Worm (Caenorhabditis elegans): ENCODE data around the gene K09C8.7.

The K09C8.7 gene

ce11 chrX:10990855-10991176 is 39.6 kb upstream of the K09C8.7 start (continued):
- TF ChIP-seq snpc-4 (GFP tag; optimal IDR thresholded peaks at IDR 0.05): no peak
- TF ChIP-seq snpc-4 (tag; optimal IDR thresholded peaks at IDR 0.05): no peak
- TF ChIP-seq ceh-27 (GFP tag; optimal IDR thresholded peaks at IDR 0.05): no peak
- no peak for TF ChIP-seq somi-1 (GFP tag; optimal IDR thresholded peaks at IDR 0.05)
- TF ChIP-seq chd-7 (tag; optimal IDR thresholded peaks at IDR 0.05): no peak

DNA sequence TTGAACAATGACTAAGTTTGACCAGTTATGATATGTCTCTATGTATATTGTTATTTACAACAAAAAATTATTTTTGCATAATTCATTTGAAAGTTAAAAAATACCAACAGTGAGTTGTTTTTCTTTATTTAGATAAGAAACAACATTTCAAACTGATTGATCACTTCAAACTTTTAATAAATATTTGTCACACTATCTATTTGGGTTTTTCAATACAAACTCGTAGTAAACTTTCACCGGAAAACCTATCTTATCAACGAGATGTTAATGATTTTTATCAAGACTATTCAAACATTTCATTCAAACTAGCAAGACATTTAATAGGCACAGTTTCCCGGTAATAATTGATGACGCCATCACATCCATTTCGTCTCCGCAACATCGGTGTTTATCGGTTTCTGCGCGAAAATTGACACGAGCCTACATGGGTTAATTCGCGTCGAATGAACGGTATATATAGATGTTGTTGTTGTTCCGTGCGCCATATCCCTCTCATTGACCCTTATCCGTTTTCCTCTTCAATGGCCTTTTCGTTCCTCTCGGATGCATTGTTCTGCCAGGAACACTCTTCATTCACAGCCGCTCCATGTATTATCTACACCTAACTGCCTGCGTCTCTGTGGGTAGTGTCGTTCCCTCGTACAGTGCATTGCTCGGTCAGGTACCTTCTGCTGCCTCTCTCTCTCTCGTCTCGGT is 39.1 kb upstream of the K09C8.7 start:
- TF ChIP-seq nhr-80 (tag; optimal IDR thresholded peaks at IDR 0.05): peak; percentile 47
- TF ChIP-seq ekl-4 (GFP tag; IDR thresholded peaks at IDR 0.05): 0 out of 2 replicates have a peak, but pooled peaks have one; percentile 39
- TF ChIP-seq snpc-4 (GFP tag; optimal IDR thresholded peaks at IDR 0.05): no peak
- TF ChIP-seq snpc-4 (tag; optimal IDR thresholded peaks at IDR 0.05): no peak
- no peak for TF ChIP-seq nhr-27 (tag; optimal IDR thresholded peaks at IDR 0.05)
- no peak for TF ChIP-seq lin-26 (GFP tag; IDR thresholded peaks at IDR 0.05)
- no peak for TF ChIP-seq atf-7 (tag; optimal IDR thresholded peaks at IDR 0.05)

DNA sequence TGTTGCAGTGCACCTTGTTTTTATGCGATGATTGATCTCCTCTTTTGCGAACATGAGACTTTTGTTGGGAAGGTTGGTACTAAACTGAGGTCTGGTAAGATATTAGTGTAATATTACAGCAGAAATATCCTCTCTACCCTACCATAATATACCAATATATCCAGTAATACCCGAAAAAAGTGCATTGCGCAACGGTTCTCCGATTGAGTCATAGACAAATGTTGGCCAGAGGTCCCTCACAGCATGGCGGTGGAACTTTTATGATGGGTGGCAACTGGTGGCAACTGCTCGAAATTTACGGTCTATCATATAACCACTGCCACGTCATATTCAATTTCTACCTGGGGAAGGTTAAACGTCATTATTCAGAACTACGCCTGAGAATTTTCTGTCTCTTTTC is 38.1 kb upstream of the K09C8.7 start:
- no peak for TF ChIP-seq B0035.1 (tag; optimal IDR thresholded peaks at IDR 0.05)
- TF ChIP-seq Y53F4B.3 (GFP tag; IDR thresholded peaks at IDR 0.05): no peak
- no peak for TF ChIP-seq nhr-27 (tag; optimal IDR thresholded peaks at IDR 0.05)
- TF ChIP-seq ztf-18 (tag; optimal IDR thresholded peaks at IDR 0.05): no peak
- TF ChIP-seq ztf-3 (GFP tag; optimal IDR thresholded peaks at IDR 0.05): no peak
- TF ChIP-seq F39B2.1 (GFP tag; IDR thresholded peaks at IDR 0.05): no peak
- TF ChIP-seq ztf-25 (GFP tag; IDR thresholded peaks at IDR 0.05): no peak
- TF ChIP-seq C17E4.6 (GFP tag; IDR thresholded peaks at IDR 0.05): no peak
- TF ChIP-seq snpc-3.4 (tag; optimal IDR thresholded peaks at IDR 0.05): no peak
- TF ChIP-seq dpl-1 (GFP tag; optimal IDR thresholded peaks at IDR 0.05): no peak
- TF ChIP-seq F23B12.7 (tag; optimal IDR thresholded peaks at IDR 0.05; ENCODE audit: insufficient read depth): no peak
- TF ChIP-seq repo-1 (tag; optimal IDR thresholded peaks at IDR 0.05): no peak
- TF ChIP-seq ama-1 (optimal IDR thresholded peaks at IDR 0.05): no peak
- no peak for TF ChIP-seq ama-1 (GFP tag; optimal IDR thresholded peaks at IDR 0.05)
- TF ChIP-seq lin-54 (GFP tag; optimal IDR thresholded peaks at IDR 0.05): no peak
- no peak for TF ChIP-seq F55B11.4 (tag; optimal IDR thresholded peaks at IDR 0.05; ENCODE audit: borderline replicate concordance, insufficient read depth)
- no peak for TF ChIP-seq bed-2 (GFP tag; IDR thresholded peaks at IDR 0.05)
- TF ChIP-seq sptf-2 (GFP tag; optimal IDR thresholded peaks at IDR 0.05): no peak

ce11 chrX:10982051-10982450 is 30.9 kb upstream of the K09C8.7 start, which contains the start of gene ver-4:
Gene ver-4 (plus strand): TSS chrX:10982351.
- no peak for TF ChIP-seq let-607 (tag; optimal IDR thresholded peaks at IDR 0.05)
- TF ChIP-seq B0261.1 (tag; optimal IDR thresholded peaks at IDR 0.05): no peak
- no peak for TF ChIP-seq ztf-26 (tag; optimal IDR thresholded peaks at IDR 0.05)
- TF ChIP-seq unc-62 (GFP tag; optimal IDR thresholded peaks at IDR 0.05): no peak
- TF ChIP-seq Y56A3A.18 (GFP tag; IDR thresholded peaks at IDR 0.05): no peak
- TF ChIP-seq aptf-3 (GFP tag; IDR thresholded peaks at IDR 0.05): no peak
- no peak for TF ChIP-seq Y95B8A.8 (GFP tag; IDR thresholded peaks at IDR 0.05)
- TF ChIP-seq snpc-1.1 (tag; optimal IDR thresholded peaks at IDR 0.05; ENCODE audit: insufficient read depth): no peak
- no peak for TF ChIP-seq ztf-18 (tag; optimal IDR thresholded peaks at IDR 0.05)
- TF ChIP-seq sdz-38 (tag; optimal IDR thresholded peaks at IDR 0.05): no peak
- TF ChIP-seq nhr-27 (tag; optimal IDR thresholded peaks at IDR 0.05): no peak
- no peak for TF ChIP-seq ceh-100 (GFP tag; IDR thresholded peaks at IDR 0.05)
- no peak for TF ChIP-seq nhr-120 (GFP tag; IDR thresholded peaks at IDR 0.05)
- no peak for TF ChIP-seq lir-1 (GFP tag; conservative IDR thresholded peaks at IDR 0.05)
- no peak for TF ChIP-seq rec-8 (tag; optimal IDR thresholded peaks at IDR 0.05)
- no peak for TF ChIP-seq akir-1 (GFP tag; optimal IDR thresholded peaks at IDR 0.05)

Measured in whole organism, young adult.